Fruit fly (Drosophila melanogaster) Kc167 (cell line): Measurements from ENCODE around the gene nerfin-2.

ENCODE experiments used
- Myc ChIP-seq: fragments of >200 bp; optimal IDR thresholded peaks from 2 replicates; lab custom pipeline; 2017; ENCODE audit warnings: missing external identifiers
- Sin3A ChIP-seq: fragments of >200 bp; optimal IDR thresholded peaks from 2 replicates; lab custom pipeline; 2018; ENCODE audit warnings: missing external identifiers
- h ChIP-seq: fragments of >200 bp; optimal IDR thresholded peaks from 3 replicates; lab custom pipeline; 2018; ENCODE audit warnings: missing external identifiers
- insv ChIP-seq: fragments of >200 bp; optimal IDR thresholded peaks from 3 replicates; lab custom pipeline; 2018; ENCODE audit warnings: missing external identifiers
- psq ChIP-seq: fragments of >200 bp; optimal IDR thresholded peaks from 2 replicates; lab custom pipeline; 2017; ENCODE audit warnings: missing external identifiers
- ttk ChIP-seq: sonication (Bioruptor generic); optimal IDR thresholded peaks from 2 replicates; lab custom pipeline; 2017; ENCODE audit warnings: missing external identifiers

DNA sequence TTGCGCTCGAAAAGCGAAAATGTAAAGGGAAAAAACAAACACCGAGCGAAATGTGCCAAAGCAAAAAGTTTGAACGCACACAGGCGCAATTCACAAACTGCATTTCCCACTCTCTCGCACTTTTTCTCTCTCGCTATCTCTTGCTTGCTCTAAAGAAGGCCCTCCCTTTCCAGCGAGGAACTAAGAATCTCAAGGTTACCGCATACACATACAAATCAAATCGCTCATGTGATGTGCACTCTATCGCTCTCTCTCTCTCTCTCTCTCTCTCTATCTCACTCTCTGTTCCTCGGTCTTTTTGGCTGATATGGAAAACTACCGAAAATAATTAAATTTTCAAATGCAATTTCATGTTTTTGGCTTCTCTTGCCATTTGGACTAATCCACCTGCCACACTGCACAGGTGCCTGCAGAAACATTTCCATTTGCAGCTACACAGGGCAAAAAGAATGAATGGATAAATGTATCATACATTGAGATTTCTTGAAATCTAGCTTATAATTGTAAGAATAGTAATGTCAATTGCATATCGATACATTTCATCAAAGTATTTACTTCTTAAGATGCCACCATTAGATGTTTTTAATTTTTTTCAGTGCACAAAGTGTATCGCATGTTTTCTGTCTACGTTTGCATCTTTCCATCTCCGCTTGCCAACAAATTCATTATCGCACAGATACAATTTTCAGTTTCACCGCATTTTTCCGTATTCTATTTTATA, 8.5 kb downstream of the nerfin-2 start:
- no peak for TF ChIP-seq ttk (lab: Kevin White, UChicago)
- TF ChIP-seq psq: no peak
- TF ChIP-seq Sin3A (lab: Kevin White, UChicago): no peak
- TF ChIP-seq Myc: no peak
- TF ChIP-seq h (lab: Kevin White, UChicago): no peak
- TF ChIP-seq insv (lab: Kevin White, UChicago): no peak
